Fruit fly (Drosophila melanogaster) whole organism, prepupa: ENCODE results near the gene Lcp65Ac.

Experiments
- CG11294 ChIP-seq: fragments of 200-800 bp; sonication (Bioruptor generic); IDR thresholded peaks from 2 replicates; pipeline ENCODE4 v1.3.6; 2022; ENCODE audit warnings: missing biosample characterization, missing genetic modification characterization
- CG1621 ChIP-seq: fragments of 200-800 bp; sonication (Bioruptor generic); optimal IDR thresholded peaks from 3 replicates; lab custom pipeline; 2018; ENCODE audit warnings: missing biosample characterization, mild to moderate bottlenecking, missing genetic modification characterization
- CG16779 ChIP-seq: fragments of 200-800 bp; sonication (Bioruptor generic); optimal IDR thresholded peaks from 3 replicates; lab custom pipeline; 2017; ENCODE audit warnings: missing biosample characterization, mild to moderate bottlenecking, missing genetic modification characterization
- CG34406 ChIP-seq: fragments of 200-800 bp; sonication (Bioruptor generic); optimal IDR thresholded peaks from 3 replicates; lab custom pipeline; 2016; ENCODE audit warnings: missing biosample characterization, missing genetic modification characterization
- CG6808 ChIP-seq: fragments of 200-800 bp; sonication (Bioruptor generic); optimal IDR thresholded peaks from 3 replicates; lab custom pipeline; 2017; ENCODE audit warnings: missing biosample characterization, missing genetic modification characterization, mild to moderate bottlenecking, moderate library complexity, missing genetic modification reagents
- CG6854 ChIP-seq: fragments of 200-800 bp; sonication (Bioruptor generic); optimal IDR thresholded peaks from 2 replicates; lab custom pipeline; 2017; ENCODE audit warnings: missing biosample characterization, mild to moderate bottlenecking, missing genetic modification characterization
- Eip75B ChIP-seq: fragments of 200-800 bp; sonication (Bioruptor generic); optimal IDR thresholded peaks from 3 replicates; lab custom pipeline; 2016; ENCODE audit warnings: missing biosample characterization, missing genetic modification characterization
- Ets96B ChIP-seq: fragments of 200-800 bp; optimal IDR thresholded peaks from 2 replicates; lab custom pipeline; 2019; ENCODE audit warnings: missing biosample characterization, mild to moderate bottlenecking, missing genetic modification characterization, moderate library complexity
- OdsH ChIP-seq: fragments of 200-800 bp; sonication (Bioruptor generic); optimal IDR thresholded peaks from 3 replicates; lab custom pipeline; 2016; ENCODE audit warnings: missing biosample characterization, missing genetic modification characterization
- Sox14 ChIP-seq: fragments of 200-800 bp; sonication (Bioruptor generic); optimal IDR thresholded peaks from 3 replicates; lab custom pipeline; 2016; ENCODE audit warnings: missing biosample characterization, missing genetic modification characterization
- eg ChIP-seq: fragments of 200-800 bp; sonication (Bioruptor generic); IDR thresholded peaks from 3 replicates; pipeline ENCODE4 v1.3.6; 2022; ENCODE audit warnings: missing biosample characterization, missing genetic modification characterization
- net ChIP-seq: fragments of 200-800 bp; sonication (Bioruptor generic); optimal IDR thresholded peaks from 3 replicates; lab custom pipeline; 2016; ENCODE audit warnings: missing biosample characterization, missing genetic modification characterization
- topi ChIP-seq: fragments of 200-800 bp; sonication (Bioruptor generic); optimal IDR thresholded peaks from 3 replicates; lab custom pipeline; 2016; ENCODE audit warnings: missing biosample characterization, missing genetic modification characterization

dm6 chr3L:6110673-6111449 lies 33.8 kb upstream of the Lcp65Ac start:
- TF ChIP-seq CG34406 (GFP tag; lab: Kevin White, UChicago): no peak
- no peak for TF ChIP-seq Ets96B
- TF ChIP-seq topi (GFP tag; lab: Kevin White, UChicago): no peak
- no peak for TF ChIP-seq net (GFP tag; lab: Kevin White, UChicago)
- no peak for TF ChIP-seq OdsH (GFP tag; lab: Kevin White, UChicago)
- no peak for TF ChIP-seq CG1621 (tag; lab: Kevin White, UChicago)
- no peak for TF ChIP-seq CG16779 (tag; lab: Kevin White, UChicago)
- no peak for TF ChIP-seq Eip75B (GFP tag; lab: Kevin White, UChicago)
- no peak for TF ChIP-seq CG6808 (GFP tag; lab: Kevin White, UChicago)
- no peak for TF ChIP-seq eg
- TF ChIP-seq Sox14 (GFP tag; lab: Kevin White, UChicago): no peak
- TF ChIP-seq CG11294 (GFP tag; lab: Robert Waterston, UW): no peak
- no peak for TF ChIP-seq CG6854
